Fruit fly (Drosophila melanogaster) whole organism, embryonic: ENCODE measurements around the gene CG42852.

ENCODE experiments used
- Ada2b ChIP-seq: fragments of 200-800 bp; sonication (Bioruptor generic); IDR thresholded peaks from 2 replicates; pipeline ENCODE4 v1.3.6; 2022; ENCODE audit warnings: missing biosample characterization, missing genetic modification characterization
- Adf1 ChIP-seq: fragments of 200-800 bp; sonication (Bioruptor generic); IDR thresholded peaks from 2 replicates; pipeline ENCODE4 v1.3.6; 2022; ENCODE audit warnings: missing biosample characterization, missing genetic modification characterization
- Atf-2 ChIP-seq: fragments of 200-800 bp; sonication (Bioruptor generic); optimal IDR thresholded peaks from 2 replicates; lab custom pipeline; 2016; ENCODE audit warnings: missing biosample characterization, missing genetic modification characterization
- C15 ChIP-seq: fragments of 200-800 bp; sonication (Bioruptor generic); IDR thresholded peaks from 3 replicates; pipeline ENCODE4 v1.3.6; 2022; ENCODE audit warnings: missing biosample characterization, missing genetic modification characterization
- CG1024 ChIP-seq: fragments of 200-800 bp; sonication (Bioruptor generic); IDR thresholded peaks from 2 replicates; pipeline ENCODE4 v1.3.6; 2022; ENCODE audit warnings: missing biosample characterization, missing genetic modification characterization
- CG10366 ChIP-seq: fragments of 200-800 bp; sonication (Bioruptor generic); IDR thresholded peaks from 2 replicates; pipeline ENCODE4 v1.3.6; 2022; ENCODE audit warnings: missing biosample characterization, missing genetic modification characterization
- CG11696 ChIP-seq: fragments of 200-800 bp; sonication (Bioruptor generic); IDR thresholded peaks from 2 replicates; pipeline ENCODE4 v1.3.6; 2022; ENCODE audit warnings: missing biosample characterization, missing genetic modification characterization
- CG15696 ChIP-seq: fragments of 200-800 bp; sonication (Bioruptor generic); optimal IDR thresholded peaks from 2 replicates; lab custom pipeline; 2019; ENCODE audit warnings: missing biosample characterization, mild to moderate bottlenecking, missing genetic modification characterization, moderate library complexity
- CG1603 ChIP-seq: fragments of 200-800 bp; sonication (Bioruptor generic); optimal IDR thresholded peaks from 2 replicates; lab custom pipeline; 2019; ENCODE audit warnings: missing biosample characterization, mild to moderate bottlenecking, missing genetic modification characterization, moderate library complexity
- CG16863 ChIP-seq: fragments of 200-800 bp; sonication (Bioruptor generic); optimal IDR thresholded peaks from 3 replicates; lab custom pipeline; 2016; ENCODE audit warnings: missing biosample characterization, missing genetic modification characterization
- CG18011 ChIP-seq: fragments of 200-800 bp; sonication (Bioruptor generic); optimal IDR thresholded peaks from 2 replicates; lab custom pipeline; 2017; ENCODE audit warnings: missing biosample characterization, missing genetic modification characterization, mild to moderate bottlenecking, moderate library complexity, missing genotype
- CG2116 ChIP-seq: fragments of 200-800 bp; sonication (Bioruptor generic); optimal IDR thresholded peaks from 3 replicates; lab custom pipeline; 2018; ENCODE audit warnings: missing biosample characterization, mild to moderate bottlenecking, missing genetic modification characterization
- CG2120 ChIP-seq: fragments of 200-800 bp; sonication (Bioruptor generic); optimal IDR thresholded peaks from 3 replicates; lab custom pipeline; 2016; ENCODE audit warnings: missing biosample characterization, missing genetic modification characterization
- CG31224 ChIP-seq: fragments of 200-800 bp; sonication (Bioruptor generic); IDR thresholded peaks from 2 replicates; pipeline ENCODE4 v1.3.6; 2022; ENCODE audit warnings: missing biosample characterization, missing genetic modification characterization
- CG33213 ChIP-seq: fragments of 200-800 bp; sonication (Bioruptor generic); optimal IDR thresholded peaks from 3 replicates; lab custom pipeline; 2016; ENCODE audit warnings: missing biosample characterization, missing genetic modification characterization
- CG5953 ChIP-seq: fragments of 200-800 bp; sonication (Bioruptor generic); IDR thresholded peaks from 2 replicates; pipeline ENCODE4 v1.3.6; 2022; ENCODE audit warnings: missing biosample characterization, missing genetic modification characterization
- CG6254 ChIP-seq: fragments of 200-800 bp; sonication (Bioruptor generic); optimal IDR thresholded peaks from 3 replicates; lab custom pipeline; 2017; ENCODE audit warnings: mild to moderate bottlenecking, missing biosample characterization, missing genetic modification reagents, missing genetic modification characterization
- CG7357 ChIP-seq: fragments of 200-800 bp; sonication (Bioruptor generic); IDR thresholded peaks from 3 replicates; pipeline ENCODE4 v1.3.6; 2022; ENCODE audit warnings: missing biosample characterization, missing genetic modification characterization
- CG9817 ChIP-seq: fragments of 200-800 bp; sonication (Bioruptor generic); optimal IDR thresholded peaks from 2 replicates; lab custom pipeline; 2018; ENCODE audit warnings: missing biosample characterization, mild to moderate bottlenecking, missing genetic modification characterization, moderate library complexity
- Dp ChIP-seq: fragments of 200-800 bp; sonication (Bioruptor generic); optimal IDR thresholded peaks from 2 replicates; lab custom pipeline; 2018; ENCODE audit warnings: missing biosample characterization, mild to moderate bottlenecking, missing genetic modification characterization, moderate library complexity
- Ets65A ChIP-seq: fragments of 200-800 bp; sonication (Bioruptor generic); peaks from one replicate; lab custom pipeline; 2016; ENCODE audit warnings: missing biosample characterization, missing genetic modification characterization
- GATAe ChIP-seq: fragments of 200-800 bp; sonication (Bioruptor generic); conservative IDR thresholded peaks from 2 replicates; pipeline ENCODE4 v1.3.6; 2022; ENCODE audit warnings: missing biosample characterization, missing genetic modification characterization
- Gug ChIP-seq: fragments of 200-800 bp; sonication (Bioruptor generic); IDR thresholded peaks from 4 replicates; pipeline ENCODE4 v1.3.6; 2022; ENCODE audit warnings: missing biosample characterization, missing genetic modification characterization
- HLH3B ChIP-seq: fragments of 200-800 bp; sonication (Bioruptor generic); IDR thresholded peaks from 2 replicates; pipeline ENCODE4 v1.3.6; 2022; ENCODE audit warnings: missing biosample characterization, missing genetic modification characterization
- Hr51 ChIP-seq, 2 experiments: fragments of 200-800 bp; sonication (Bioruptor generic); optimal IDR thresholded peaks; 2 replicates in 1 of 2; 3 replicates in 1 of 2; lab custom pipeline; 2016 to 2018; ENCODE audit warnings: missing biosample characterization in 2 of 2, missing genetic modification characterization in 2 of 2, mild to moderate bottlenecking in 1 of 2, moderate library complexity in 1 of 2
- NFAT ChIP-seq: fragments of 200-800 bp; sonication (Bioruptor generic); IDR thresholded peaks from 2 replicates; pipeline ENCODE4 v1.3.6; 2022; ENCODE audit warnings: missing biosample characterization, missing genetic modification characterization
- Neu2 ChIP-seq: fragments of 200-800 bp; sonication (Bioruptor generic); optimal IDR thresholded peaks from 3 replicates; lab custom pipeline; 2016; ENCODE audit warnings: missing biosample characterization, missing genetic modification characterization, borderline replicate concordance
- Opbp ChIP-seq: fragments of 200-800 bp; sonication (Bioruptor generic); IDR thresholded peaks from 3 replicates; pipeline ENCODE4 v1.3.6; 2022; ENCODE audit warnings: missing biosample characterization, missing genetic modification characterization; ENCODE audit not compliant: partially characterized antibody
- Optix ChIP-seq: fragments of 200-800 bp; sonication (Bioruptor generic); IDR thresholded peaks from 3 replicates; pipeline ENCODE4 v1.3.6; 2022; ENCODE audit warnings: missing biosample characterization, missing genetic modification characterization
- ac ChIP-seq: fragments of 200-800 bp; sonication (Bioruptor generic); optimal IDR thresholded peaks from 3 replicates; lab custom pipeline; 2017; ENCODE audit warnings: missing biosample characterization, mild to moderate bottlenecking, missing genetic modification characterization
- aop ChIP-seq: fragments of 200-800 bp; sonication (Bioruptor generic); IDR thresholded peaks from 2 replicates; pipeline ENCODE4 v1.3.6; 2022; ENCODE audit warnings: missing biosample characterization, missing genetic modification characterization
- ara ChIP-seq: fragments of 200-800 bp; sonication (Bioruptor generic); IDR thresholded peaks from 2 replicates; pipeline ENCODE4 v1.3.6; 2022; ENCODE audit warnings: missing biosample characterization, missing genetic modification characterization
- bcd ChIP-seq: fragments of 200-800 bp; sonication (Bioruptor generic); optimal IDR thresholded peaks from 2 replicates; lab custom pipeline; 2017; ENCODE audit warnings: missing biosample characterization, mild to moderate bottlenecking, missing genetic modification characterization
- bsh ChIP-seq, 2 experiments: fragments of 200-800 bp; sonication (Bioruptor generic); optimal IDR thresholded peaks; 2 replicates each; lab custom pipeline; 2017 to 2018; ENCODE audit warnings: mild to moderate bottlenecking in 2 of 2, missing biosample characterization in 2 of 2, missing genetic modification characterization in 2 of 2, moderate library complexity in 1 of 2
- crc ChIP-seq: fragments of 200-800 bp; sonication (Bioruptor generic); optimal IDR thresholded peaks from 2 replicates; lab custom pipeline; 2016; ENCODE audit warnings: missing biosample characterization, missing genetic modification characterization
- crp ChIP-seq, 2 experiments: fragments of 200-800 bp; sonication (Bioruptor generic); optimal IDR thresholded peaks; 2 replicates in 1 of 2; 3 replicates in 1 of 2; lab custom pipeline; 2017; ENCODE audit warnings: missing biosample characterization in 2 of 2, missing genetic modification characterization in 2 of 2, mild to moderate bottlenecking in 1 of 2, moderate library complexity in 1 of 2
- ewg ChIP-seq: fragments of 200-800 bp; sonication (Bioruptor generic); optimal IDR thresholded peaks from 3 replicates; lab custom pipeline; 2017; ENCODE audit warnings: mild to moderate bottlenecking, missing biosample characterization, missing genetic modification reagents, missing genetic modification characterization
- ftz-f1 ChIP-seq: fragments of 200-800 bp; sonication (Bioruptor generic); optimal IDR thresholded peaks from 2 replicates; lab custom pipeline; 2016; ENCODE audit warnings: missing biosample characterization, missing genetic modification characterization
- jumu ChIP-seq: fragments of 200-800 bp; sonication (Bioruptor generic); optimal IDR thresholded peaks from 3 replicates; lab custom pipeline; 2016; ENCODE audit warnings: missing biosample characterization, missing genetic modification characterization
- lbe ChIP-seq: fragments of 200-800 bp; sonication (Bioruptor generic); optimal IDR thresholded peaks from 2 replicates; lab custom pipeline; 2016; ENCODE audit warnings: missing biosample characterization, mild to moderate bottlenecking, missing genetic modification characterization
- rib ChIP-seq: fragments of 200-800 bp; sonication (Bioruptor generic); IDR thresholded peaks from 2 replicates; pipeline ENCODE4 v1.3.6; 2022; ENCODE audit warnings: missing biosample characterization, missing genetic modification characterization
- sc ChIP-seq, 3 experiments: fragments of >200 bp in 2 of 3; fragments of 200-800 bp in 1 of 3; sonication (Bioruptor generic) in 1 of 3; optimal IDR thresholded peaks; 2 replicates in 2 of 3; 3 replicates in 1 of 3; lab custom pipeline; 2017; ENCODE audit warnings: mild to moderate bottlenecking in 1 of 3, missing biosample characterization in 1 of 3, missing genetic modification characterization in 1 of 3, missing genetic modification reagents in 1 of 3
- sd ChIP-seq: fragments of 200-800 bp; sonication (Bioruptor generic); optimal IDR thresholded peaks from 3 replicates; lab custom pipeline; 2018; ENCODE audit warnings: missing biosample characterization, mild to moderate bottlenecking, missing genetic modification characterization, moderate library complexity
- sens-2 ChIP-seq: fragments of 200-800 bp; sonication (Bioruptor generic); IDR thresholded peaks from 2 replicates; pipeline ENCODE4 v1.3.6; 2022; ENCODE audit warnings: missing biosample characterization, missing genetic modification characterization
- seq ChIP-seq: fragments of 200-800 bp; sonication (Bioruptor generic); IDR thresholded peaks from 2 replicates; pipeline ENCODE4 v1.3.6; 2022; ENCODE audit warnings: missing biosample characterization, missing genetic modification characterization
- sob ChIP-seq: fragments of 200-800 bp; sonication (Bioruptor generic); IDR thresholded peaks from 2 replicates; pipeline ENCODE4 v1.3.6; 2022; ENCODE audit warnings: missing biosample characterization, missing genetic modification characterization
- tgo ChIP-seq: fragments of 200-800 bp; sonication (Bioruptor generic); IDR thresholded peaks from 3 replicates; pipeline ENCODE4 v1.3.6; 2022; ENCODE audit warnings: missing biosample characterization, missing genetic modification characterization
- trh ChIP-seq: fragments of 200-800 bp; sonication (Bioruptor generic); optimal IDR thresholded peaks from 2 replicates; lab custom pipeline; 2016; ENCODE audit warnings: missing biosample characterization, missing genetic modification characterization
- zfh2 ChIP-seq: fragments of 200-800 bp; sonication (Bioruptor generic); optimal IDR thresholded peaks from 2 replicates; lab custom pipeline; 2016; ENCODE audit warnings: missing biosample characterization, missing genetic modification characterization

Gene CG42852

dm6 chr3L:16782218-16782763 lies 27.0 kb downstream of the CG42852 start (continued):
- TF ChIP-seq ara (GFP tag; lab: Robert Waterston, UW) = peak; percentile 72; the same call in 1 of the 2 replicates
- peak; percentile 40 for TF ChIP-seq CG2116 (GFP tag; lab: Kevin White, UChicago)
- TF ChIP-seq Gug (GFP tag; lab: Robert Waterston, UW) = peak; percentile 67; the same call in 3 of the 4 replicates
- 0 out of 2 replicates have a peak, but pooled peaks have one; percentile 13 for TF ChIP-seq rib
- 0 out of 2 replicates have a peak, but pooled peaks have one; percentile 13 for TF ChIP-seq NFAT (GFP tag; lab: Robert Waterston, UW)
- 0 out of 2 replicates have a peak, but pooled peaks have one; percentile 16 for TF ChIP-seq Adf1
- no peak for TF ChIP-seq Opbp (GFP tag; lab: Robert Waterston, UW)
- TF ChIP-seq jumu = peak; percentile 49
- peak; percentile 70 for TF ChIP-seq lbe (GFP tag; lab: Kevin White, UChicago)
- peak; percentile 95 for TF ChIP-seq CG11696
- peak; percentile 64 for TF ChIP-seq Atf-2 (GFP tag; lab: Kevin White, UChicago)
- TF ChIP-seq CG15696 = peak; percentile 29
- peak; percentile 37; the same call in 1 of the 2 replicates for TF ChIP-seq sens-2 (GFP tag; lab: Robert Waterston, UW)
- no peak for TF ChIP-seq Dp (GFP tag; lab: Kevin White, UChicago)
- no peak for TF ChIP-seq sd (tag; lab: Kevin White, UChicago)
- peak; percentile 32 for TF ChIP-seq CG9817
- peak in 1 of 2 experiments; percentile 87 for TF ChIP-seq bsh (GFP tag; optimal IDR thresholded peaks at IDR 0.05; lab: Kevin White, UChicago)
- peak; percentile 70; the same call in 1 of the 3 replicates for TF ChIP-seq CG7357 (GFP tag; lab: Robert Waterston, UW)
- peak; percentile 95 for TF ChIP-seq Ets65A (GFP tag; lab: Kevin White, UChicago)
- peak; percentile 39; the same call in 1 of the 2 replicates for TF ChIP-seq GATAe (GFP tag; lab: Robert Waterston, UW)
- TF ChIP-seq crc (GFP tag; lab: Kevin White, UChicago) = peak; percentile 58
- TF ChIP-seq ftz-f1 (GFP tag; lab: Kevin White, UChicago) = no peak
- peak; percentile 5; the same call in 1 of the 2 replicates for TF ChIP-seq CG31224 (GFP tag; lab: Robert Waterston, UW)
- TF ChIP-seq C15 (GFP tag; lab: Robert Waterston, UW) = no peak
- peak; percentile 11 for TF ChIP-seq zfh2
- peak; percentile 60 for TF ChIP-seq CG2120 (GFP tag; lab: Kevin White, UChicago)
- peak; percentile 75 for TF ChIP-seq bcd (GFP tag; lab: Kevin White, UChicago)
- TF ChIP-seq CG33213 = peak; percentile 18
- peak; percentile 64 for TF ChIP-seq CG16863 (GFP tag; lab: Kevin White, UChicago)
- peak; percentile 5 for TF ChIP-seq ac
- peak in 1 of 2 experiments; percentile 10 for TF ChIP-seq Hr51 (GFP tag; optimal IDR thresholded peaks at IDR 0.05; lab: Kevin White, UChicago)
- peak; percentile 81 for TF ChIP-seq HLH3B (GFP tag; lab: Robert Waterston, UW)
- TF ChIP-seq CG1603 (tag; lab: Kevin White, UChicago) = peak; percentile 83
- peak; percentile 58; the same call in 1 of the 2 replicates for TF ChIP-seq CG5953 (GFP tag; lab: Robert Waterston, UW)
- peak; percentile 74 for TF ChIP-seq CG10366 (GFP tag; lab: Robert Waterston, UW)
- TF ChIP-seq CG18011 (GFP tag; lab: Kevin White, UChicago) = no peak
- TF ChIP-seq Neu2 = no peak
- TF ChIP-seq crp (GFP tag; optimal IDR thresholded peaks at IDR 0.05; lab: Kevin White, UChicago) = peak in 1 of 2 experiments; percentile 12
- TF ChIP-seq sob (GFP tag; lab: Robert Waterston, UW) = peak; percentile 85
- no peak; the same call in 2 of the 3 replicates for TF ChIP-seq Optix (GFP tag; lab: Robert Waterston, UW)
- peak; percentile 63 for TF ChIP-seq seq (GFP tag; lab: Robert Waterston, UW)
- no peak for TF ChIP-seq sc (optimal IDR thresholded peaks at IDR 0.05; lab: Kevin White, UChicago)
- peak; percentile 45 for TF ChIP-seq sc (GFP tag; optimal IDR thresholded peaks at IDR 0.05; lab: Kevin White, UChicago)
- TF ChIP-seq CG6254 (GFP tag; lab: Kevin White, UChicago) = peak; percentile 64
- peak; percentile 82 for TF ChIP-seq Ada2b
- peak; percentile 62 for TF ChIP-seq ewg (GFP tag; lab: Kevin White, UChicago)
- TF ChIP-seq CG1024 = peak; percentile 58
- peak; percentile 66; the same call in 2 of the 3 replicates for TF ChIP-seq tgo (GFP tag; lab: Robert Waterston, UW)
- TF ChIP-seq aop (GFP tag; lab: Robert Waterston, UW) = no peak
- no peak for TF ChIP-seq trh (GFP tag; lab: Kevin White, UChicago)
